Worm (Caenorhabditis elegans) whole organism, L4 larva: Measurements from ENCODE around the gene msra-1.

Source experiments
- D1046.2 ChIP-seq: fragments of 200-800 bp; sonication (Bioruptor generic); IDR thresholded peaks from 2 replicates; pipeline ENCODE4 v1.3.6; 2022; ENCODE audit warnings: missing genetic modification characterization, missing compliant biosample characterization
- F10B5.3 ChIP-seq: sonication (generic microtip); optimal IDR thresholded peaks from 2 replicates; lab custom pipeline; 2016; ENCODE audit warnings: mild to moderate bottlenecking, missing genetic modification characterization, missing compliant biosample characterization
- F44E2.7 ChIP-seq: fragments of 200-800 bp; sonication (Bioruptor generic); IDR thresholded peaks from 2 replicates; pipeline ENCODE4 v2.1.2; 2022; ENCODE audit warnings: missing genetic modification characterization, missing compliant biosample characterization
- R02D3.7 ChIP-seq: fragments of 150-350 bp; sonication (generic microtip); optimal IDR thresholded peaks from 3 replicates; lab custom pipeline; 2014; ENCODE audit warnings: missing biosample characterization, missing genetic modification characterization
- Y105C5A.15 ChIP-seq: fragments of 200-800 bp; sonication (Bioruptor generic); IDR thresholded peaks from 2 replicates; pipeline ENCODE4 v1.3.6; 2022; ENCODE audit warnings: missing genetic modification characterization, missing compliant biosample characterization
- Y5F2A.4 ChIP-seq: fragments of 200-800 bp; sonication (Bioruptor generic); optimal IDR thresholded peaks from 2 replicates; lab custom pipeline; 2018; ENCODE audit warnings: mild to moderate bottlenecking, missing genetic modification characterization, missing compliant biosample characterization
- Y75B8A.6 ChIP-seq: fragments of 200-800 bp; sonication (Bioruptor generic); IDR thresholded peaks from 2 replicates; pipeline ENCODE4 v1.3.6; 2022; ENCODE audit warnings: missing genetic modification reagents, missing genetic modification characterization, missing compliant biosample characterization
- ZK337.2 ChIP-seq: fragments of 200-800 bp; sonication (Bioruptor generic); IDR thresholded peaks from 2 replicates; pipeline ENCODE4 v1.3.6; 2022; ENCODE audit warnings: missing genetic modification reagents, missing genetic modification characterization, missing compliant biosample characterization
- arid-1 ChIP-seq: fragments of 200-800 bp; sonication (Bioruptor generic); conservative IDR thresholded peaks from 2 replicates; pipeline ENCODE4 v1.3.6; 2022; ENCODE audit warnings: missing genetic modification reagents, missing genetic modification characterization, missing compliant biosample characterization
- ceh-20 ChIP-seq: fragments of 200-800 bp; sonication (Bioruptor generic); IDR thresholded peaks from 2 replicates; pipeline ENCODE4 v1.3.6; 2022; ENCODE audit warnings: missing genetic modification reagents, missing genetic modification characterization, missing compliant biosample characterization
- ceh-32 ChIP-seq: sonication (generic microtip); optimal IDR thresholded peaks from 2 replicates; lab custom pipeline; 2016; ENCODE audit warnings: mild to moderate bottlenecking, missing genetic modification characterization, missing compliant biosample characterization; ENCODE audit not compliant: poor library complexity
- ceh-62 ChIP-seq: sonication (generic microtip); optimal IDR thresholded peaks from 2 replicates; lab custom pipeline; 2017; ENCODE audit warnings: missing biosample characterization, missing genetic modification characterization
- ces-1 ChIP-seq: fragments of 150-350 bp; sonication (generic microtip); optimal IDR thresholded peaks from 4 replicates; lab custom pipeline; 2014; ENCODE audit warnings: missing biosample characterization, missing genetic modification reagents, missing genetic modification characterization
- cey-2 ChIP-seq: sonication (generic microtip); optimal IDR thresholded peaks from 3 replicates; lab custom pipeline; 2017; ENCODE audit warnings: missing genetic modification characterization, mild to moderate bottlenecking, missing compliant biosample characterization, antibody characterized with exemption, borderline replicate concordance; ENCODE audit not compliant: insufficient read depth
- ctbp-1 ChIP-seq: fragments of 200-800 bp; sonication (Bioruptor generic); IDR thresholded peaks from 2 replicates; pipeline ENCODE4 v1.3.6; 2022; ENCODE audit warnings: missing genetic modification reagents, missing genetic modification characterization, missing compliant biosample characterization
- daf-16 ChIP-seq, 3 experiments: sonication (generic microtip); optimal IDR thresholded peaks; 2 replicates each; lab custom pipeline; 2016 to 2017; ENCODE audit warnings: missing genetic modification characterization in 3 of 3, missing genetic modification reagents in 3 of 3, mild to moderate bottlenecking in 2 of 3, missing compliant biosample characterization in 2 of 3, missing biosample characterization in 1 of 3, moderate library complexity in 1 of 3
- daf-19 ChIP-seq: fragments of 200-800 bp; sonication (Bioruptor generic); conservative IDR thresholded peaks from 2 replicates; pipeline ENCODE4 v1.3.6; 2022; ENCODE audit warnings: missing genetic modification characterization, missing compliant biosample characterization
- dmd-9 ChIP-seq: fragments of 200-800 bp; sonication (Bioruptor generic); IDR thresholded peaks from 2 replicates; pipeline ENCODE4 v1.3.6; 2022; ENCODE audit warnings: missing genetic modification reagents, missing genetic modification characterization, missing compliant biosample characterization
- egl-27 ChIP-seq: sonication (generic microtip); optimal IDR thresholded peaks from 3 replicates; lab custom pipeline; 2017; ENCODE audit warnings: missing biosample characterization, missing genetic modification reagents, missing genetic modification characterization
- fos-1 ChIP-seq: fragments of 150-350 bp; optimal IDR thresholded peaks from 2 replicates; lab custom pipeline; 2014; ENCODE audit warnings: missing biosample characterization, missing genetic modification characterization
- hif-1 ChIP-seq, 2 experiments: sonication (generic microtip); optimal IDR thresholded peaks; 2 replicates each; lab custom pipeline; 2016 to 2017; ENCODE audit warnings: missing compliant biosample characterization in 2 of 2, missing genetic modification characterization in 2 of 2, missing genetic modification reagents in 2 of 2, missing genotype in 2 of 2, mild to moderate bottlenecking in 1 of 2
- hlh-30 ChIP-seq: sonication (generic microtip); optimal IDR thresholded peaks from 2 replicates; lab custom pipeline; 2017; ENCODE audit warnings: antibody characterized with exemption, mild to moderate bottlenecking, missing genetic modification characterization, missing compliant biosample characterization; ENCODE audit not compliant: insufficient read depth
- hmg-1.1 ChIP-seq: fragments of 200-800 bp; sonication (Bioruptor generic); IDR thresholded peaks from 2 replicates; pipeline ENCODE4 v1.3.6; 2022; ENCODE audit warnings: missing genetic modification reagents, missing genetic modification characterization, missing compliant biosample characterization
- lin-13 ChIP-seq: fragments of 150-350 bp; optimal IDR thresholded peaks from 2 replicates; lab custom pipeline; 2014; ENCODE audit warnings: missing biosample characterization, missing genetic modification reagents, missing genetic modification characterization
- lin-15B ChIP-seq: fragments of 150-350 bp; sonication (generic microtip); optimal IDR thresholded peaks from 3 replicates; lab custom pipeline; 2014; ENCODE audit warnings: missing biosample characterization, missing genetic modification characterization
- lin-39 ChIP-seq: fragments of 150-350 bp; optimal IDR thresholded peaks from 2 replicates; lab custom pipeline; 2014; ENCODE audit warnings: missing biosample characterization, missing genetic modification reagents, missing genetic modification characterization
- lir-3 ChIP-seq: sonication (generic microtip); optimal IDR thresholded peaks from 2 replicates; lab custom pipeline; 2016; ENCODE audit warnings: mild to moderate bottlenecking, missing genetic modification characterization, missing compliant biosample characterization
- lsy-2 ChIP-seq, 2 experiments: fragments of 150-350 bp in 1 of 2; sonication (generic microtip) in 1 of 2; optimal IDR thresholded peaks; 2 replicates each; lab custom pipeline; 2014 to 2017; ENCODE audit warnings: missing biosample characterization in 2 of 2, missing genetic modification characterization in 2 of 2
- madf-5 ChIP-seq, 2 experiments: fragments of 200-800 bp; sonication (Bioruptor generic); IDR thresholded peaks; 2 replicates each; pipeline ENCODE4 v1.3.6; 2022; ENCODE audit warnings: missing compliant biosample characterization in 2 of 2, missing genetic modification characterization in 2 of 2
- mdl-1 ChIP-seq, 2 experiments: fragments of 150-350 bp in 1 of 2; sonication (generic microtip) in 1 of 2; optimal IDR thresholded peaks; 2 replicates each; lab custom pipeline; 2014 to 2017; ENCODE audit warnings: missing biosample characterization in 2 of 2, missing genetic modification characterization in 2 of 2
- mep-1 ChIP-seq: fragments of 150-350 bp; sonication (generic microtip); optimal IDR thresholded peaks from 3 replicates; lab custom pipeline; 2014; ENCODE audit warnings: missing biosample characterization, missing genetic modification characterization
- mxl-2 ChIP-seq: fragments of 200-800 bp; sonication (Bioruptor generic); conservative IDR thresholded peaks from 2 replicates; pipeline ENCODE4 v1.3.6; 2022; ENCODE audit warnings: missing genetic modification reagents, missing genetic modification characterization, missing compliant biosample characterization
- mxl-3 ChIP-seq: fragments of 200-800 bp; sonication (Bioruptor generic); optimal IDR thresholded peaks from 2 replicates; lab custom pipeline; 2018; ENCODE audit warnings: mild to moderate bottlenecking, missing genetic modification characterization, missing compliant biosample characterization
- nhr-10 ChIP-seq: fragments of 150-350 bp; optimal IDR thresholded peaks from 2 replicates; lab custom pipeline; 2014; ENCODE audit warnings: missing biosample characterization, missing genetic modification characterization
- nhr-111 ChIP-seq: fragments of 200-800 bp; sonication (Bioruptor generic); optimal IDR thresholded peaks from 2 replicates; lab custom pipeline; 2018; ENCODE audit warnings: mild to moderate bottlenecking, missing genetic modification characterization, missing compliant biosample characterization
- nhr-42 ChIP-seq: fragments of 200-800 bp; sonication (Bioruptor generic); IDR thresholded peaks from 2 replicates; pipeline ENCODE4 v1.3.6; 2022; ENCODE audit warnings: missing genetic modification characterization, missing compliant biosample characterization
- nhr-6 ChIP-seq: fragments of 150-350 bp; optimal IDR thresholded peaks from 2 replicates; lab custom pipeline; 2014; ENCODE audit warnings: missing biosample characterization, missing genetic modification characterization
- nhr-77 ChIP-seq: fragments of 150-350 bp; optimal IDR thresholded peaks from 2 replicates; lab custom pipeline; 2014; ENCODE audit warnings: missing biosample characterization, missing genetic modification characterization
- php-3 ChIP-seq: fragments of 200-800 bp; sonication (Bioruptor generic); IDR thresholded peaks from 2 replicates; pipeline ENCODE4 v1.3.6; 2022; ENCODE audit warnings: missing genetic modification reagents, missing genetic modification characterization, missing compliant biosample characterization
- pqm-1 ChIP-seq: sonication (generic microtip); optimal IDR thresholded peaks from 2 replicates; lab custom pipeline; 2017; ENCODE audit warnings: missing biosample characterization, missing genetic modification characterization
- saeg-2 ChIP-seq: fragments of 200-800 bp; sonication (Bioruptor generic); IDR thresholded peaks from 2 replicates; pipeline ENCODE4 v1.3.6; 2022; ENCODE audit warnings: missing genetic modification reagents, missing genetic modification characterization, missing compliant biosample characterization
- sdz-12 ChIP-seq: fragments of 200-800 bp; sonication (Bioruptor generic); optimal IDR thresholded peaks from 2 replicates; lab custom pipeline; 2018; ENCODE audit warnings: mild to moderate bottlenecking, missing genetic modification characterization, missing compliant biosample characterization
- spr-1 ChIP-seq: sonication (generic microtip); optimal IDR thresholded peaks from 2 replicates; lab custom pipeline; 2016; ENCODE audit warnings: mild to moderate bottlenecking, missing genetic modification characterization, missing compliant biosample characterization
- spr-3 ChIP-seq: fragments of 200-800 bp; sonication (Bioruptor generic); optimal IDR thresholded peaks from 2 replicates; lab custom pipeline; 2018; ENCODE audit warnings: mild to moderate bottlenecking, missing genetic modification characterization, missing compliant biosample characterization
- tra-1 ChIP-seq: fragments of 200-800 bp; sonication (Bioruptor generic); IDR thresholded peaks from 2 replicates; pipeline ENCODE4 v1.3.6; 2022; ENCODE audit warnings: missing genetic modification reagents, missing genetic modification characterization, missing compliant biosample characterization
- unc-130 ChIP-seq: sonication (generic microtip); optimal IDR thresholded peaks from 2 replicates; lab custom pipeline; 2016; ENCODE audit warnings: missing genetic modification reagents, missing genetic modification characterization, missing compliant biosample characterization
- unc-39 ChIP-seq: sonication (generic microtip); optimal IDR thresholded peaks from 2 replicates; lab custom pipeline; 2017; ENCODE audit warnings: missing biosample characterization, missing genetic modification characterization
- unc-62 ChIP-seq, 3 experiments: fragments of 150-350 bp in 1 of 3; sonication (generic microtip); optimal IDR thresholded peaks in 2 of 3; peaks in 1 of 3; 1 replicate in 1 of 3; 2 replicates in 2 of 3; lab custom pipeline; 2014 to 2017; ENCODE audit warnings: missing biosample characterization in 3 of 3, missing genetic modification characterization in 3 of 3, missing genetic modification reagents in 3 of 3, missing genotype in 1 of 3
- vab-7 ChIP-seq: fragments of 200-800 bp; sonication (Bioruptor generic); IDR thresholded peaks from 2 replicates; pipeline ENCODE4 v1.3.6; 2022; ENCODE audit warnings: missing genetic modification reagents, missing genetic modification characterization, missing compliant biosample characterization
- zfp-2 ChIP-seq: sonication (generic microtip); optimal IDR thresholded peaks from 2 replicates; lab custom pipeline; 2016; ENCODE audit warnings: mild to moderate bottlenecking, missing genetic modification characterization, missing compliant biosample characterization

Gene msra-1

DNA sequence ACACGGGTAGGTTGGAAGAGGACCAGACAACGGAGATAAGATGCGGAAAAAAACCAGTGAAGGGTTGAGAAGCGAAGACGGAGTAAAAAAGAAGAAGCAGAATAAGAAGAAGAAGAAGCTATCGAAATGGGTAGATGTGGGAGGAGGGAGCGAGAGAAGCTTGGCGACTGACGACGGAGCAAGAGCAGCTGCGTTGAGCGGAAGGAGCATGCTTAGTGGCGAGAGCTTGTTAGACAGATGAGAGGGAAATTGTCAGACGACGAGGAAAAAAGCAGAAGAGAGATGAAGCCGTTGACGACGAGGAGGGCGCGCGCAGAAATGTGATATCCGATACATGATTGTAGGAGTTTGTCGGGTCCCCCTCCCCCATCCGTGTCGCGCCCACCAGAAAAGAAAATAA is 36.8 kb downstream of the msra-1 start (continued):
- TF ChIP-seq mxl-3 (no peak), ceh-62 (tag; lab: Kevin White, UChicago) (no peak), F44E2.7 (GFP tag; lab: Robert Waterston, UW) (no peak), R02D3.7 (tag; lab: Kevin White, UChicago) (no peak), hif-1 (tag; optimal IDR thresholded peaks at IDR 0.05; lab: Kevin White, UChicago) (peak in 1 of 2 experiments; percentile 55), ceh-32 (tag; lab: Kevin White, UChicago) (no peak), unc-39 (tag; lab: Kevin White, UChicago) (no peak), fos-1 (tag; lab: Kevin White, UChicago) (no peak), pqm-1 (tag; lab: Kevin White, UChicago) (no peak), spr-3 (GFP tag; lab: Kevin White, UChicago) (no peak), ctbp-1 (GFP tag; lab: Robert Waterston, UW) (peak; percentile 81), lir-3 (no peak), tra-1 (GFP tag; lab: Robert Waterston, UW) (no peak), lin-39 (tag; lab: Kevin White, UChicago) (no peak), nhr-10 (tag; lab: Kevin White, UChicago) (no peak), hmg-1.1 (GFP tag; lab: Robert Waterston, UW) (0 out of 2 replicates have a peak, but pooled peaks have one; percentile 51), mep-1 (tag; lab: Kevin White, UChicago) (peak; percentile 61), F10B5.3 (tag; lab: Kevin White, UChicago) (no peak), lin-15B (tag; lab: Kevin White, UChicago) (no peak), madf-5 (GFP tag; IDR thresholded peaks at IDR 0.05; lab: Robert Waterston, UW) (no peak), nhr-77 (tag; lab: Kevin White, UChicago) (no peak), lin-13 (no peak), daf-19 (GFP tag; lab: Robert Waterston, UW) (no peak), nhr-111 (GFP tag; lab: Kevin White, UChicago) (no peak), spr-1 (tag; lab: Kevin White, UChicago) (no peak), sdz-12 (GFP tag; lab: Kevin White, UChicago) (peak; percentile 32), ceh-20 (GFP tag; lab: Robert Waterston, UW) (peak; percentile 29), unc-130 (no peak), Y75B8A.6 (no peak), ZK337.2 (GFP tag; lab: Robert Waterston, UW) (peak; percentile 45; the same call in 1 of the 2 replicates), mxl-2 (GFP tag; lab: Robert Waterston, UW) (no peak), mdl-1 (tag; optimal IDR thresholded peaks at IDR 0.05; lab: Kevin White, UChicago) (no peak), Y105C5A.15 (no peak), saeg-2 (no peak), nhr-6 (tag; lab: Kevin White, UChicago) (no peak), php-3 (GFP tag; lab: Robert Waterston, UW) (no peak), Y5F2A.4 (no peak), nhr-42 (GFP tag; lab: Robert Waterston, UW) (no peak), vab-7 (GFP tag; lab: Robert Waterston, UW) (0 out of 2 replicates have a peak, but pooled peaks have one; percentile 20), ces-1 (GFP tag; lab: Kevin White, UChicago) (no peak), zfp-2 (no peak), hlh-30 (peak; percentile 52), egl-27 (tag; lab: Kevin White, UChicago) (no peak), unc-62 (GFP tag; optimal IDR thresholded peaks at IDR 0.05 in 1 of 2; lab: Kevin White, UChicago) (no peak), unc-62 (tag; optimal IDR thresholded peaks at IDR 0.05; lab: Kevin White, UChicago) (no peak), arid-1 (no peak; the same call in 1 of the 2 replicates), dmd-9 (GFP tag; lab: Robert Waterston, UW) (no peak), D1046.2 (no peak), daf-16 (GFP tag; optimal IDR thresholded peaks at IDR 0.05; lab: Kevin White, UChicago) (peak in 1 of 2 experiments; percentile 27), daf-16 (tag; optimal IDR thresholded peaks at IDR 0.05; lab: Kevin White, UChicago) (no peak), lsy-2 (tag; optimal IDR thresholded peaks at IDR 0.05; lab: Kevin White, UChicago) (peak in 1 of 2 experiments; percentile 46), cey-2 (tag; lab: Kevin White, UChicago) (no peak)
